Fruit fly (Drosophila melanogaster): ENCODE results near the gene CG5895.

Gene CG5895

DNA sequence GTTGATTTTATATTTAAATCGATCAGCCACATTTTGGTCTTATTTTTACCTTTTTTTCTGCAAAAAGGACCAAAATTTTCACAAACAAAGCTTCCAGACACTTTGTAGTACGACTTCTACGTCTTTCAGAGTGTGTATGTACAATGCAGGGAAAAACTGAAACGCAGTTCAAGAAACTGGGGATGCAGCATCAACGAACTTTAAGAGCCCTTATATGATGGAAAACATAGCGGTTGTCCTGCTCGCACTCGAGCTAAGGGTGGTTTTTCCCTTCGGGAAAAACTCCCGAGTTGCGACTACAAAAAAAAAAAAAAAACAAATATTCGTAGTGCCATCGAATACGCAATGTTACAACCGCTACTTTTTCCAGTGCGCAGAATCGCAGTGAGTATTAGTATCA is 5.1 kb downstream of the CG5895 start:
- no peak for TF ChIP-seq pan (optimal IDR thresholded peaks at IDR 0.05)
- TF ChIP-seq pan (GFP tag; optimal IDR thresholded peaks at IDR 0.05 in 1 of 2, IDR thresholded peaks at IDR 0.05 in 1 of 2): no peak
- TF ChIP-seq sc (optimal IDR thresholded peaks at IDR 0.05): no peak
- TF ChIP-seq sc (GFP tag; optimal IDR thresholded peaks at IDR 0.05): no peak
- no peak for TF ChIP-seq CG11560 (tag; IDR thresholded peaks at IDR 0.05)
- TF ChIP-seq pros (GFP tag; optimal IDR thresholded peaks at IDR 0.05): peak; percentile 76
- no peak for TF ChIP-seq gce (GFP tag; IDR thresholded peaks at IDR 0.05)
- peak; percentile 68; the same call in 1 of the 2 replicates for TF ChIP-seq seq (GFP tag; IDR thresholded peaks at IDR 0.05)
- no peak for TF ChIP-seq zen (tag; optimal IDR thresholded peaks at IDR 0.05)
- no peak for TF ChIP-seq Bdp1 (GFP tag; optimal IDR thresholded peaks at IDR 0.05)
- TF ChIP-seq gsb (GFP tag; IDR thresholded peaks at IDR 0.05): no peak
- TF ChIP-seq dan (GFP tag; IDR thresholded peaks at IDR 0.05): no peak
- no peak for TF ChIP-seq CG15601 (tag; optimal IDR thresholded peaks at IDR 0.05)
- no peak for TF ChIP-seq org-1 (GFP tag; optimal IDR thresholded peaks at IDR 0.05)
- TF ChIP-seq chinmo (GFP tag; IDR thresholded peaks at IDR 0.05; ENCODE audit: partially characterized antibody): no peak
- no peak for TF ChIP-seq HmgD (GFP tag; optimal IDR thresholded peaks at IDR 0.05)
- no peak for TF ChIP-seq PHDP (tag; optimal IDR thresholded peaks at IDR 0.05)
- peak; percentile 8 for TF ChIP-seq lilli (GFP tag; optimal IDR thresholded peaks at IDR 0.05)
- no peak for TF ChIP-seq CG14965 (GFP tag; optimal IDR thresholded peaks at IDR 0.05; ENCODE audit: borderline replicate concordance)
- no peak for TF ChIP-seq hth (optimal IDR thresholded peaks at IDR 0.05)
- TF ChIP-seq CG13287 (GFP tag; IDR thresholded peaks at IDR 0.05; ENCODE audit: partially characterized antibody): no peak
- TF ChIP-seq CG6854 (GFP tag; optimal IDR thresholded peaks at IDR 0.05): no peak
- TF ChIP-seq Stat92E (GFP tag; optimal IDR thresholded peaks at IDR 0.05): no peak
- no peak for TF ChIP-seq gro (GFP tag; optimal IDR thresholded peaks at IDR 0.05)
- no peak for TF ChIP-seq fru (optimal IDR thresholded peaks at IDR 0.05)
- no peak for TF ChIP-seq Atf3 (GFP tag; optimal IDR thresholded peaks at IDR 0.05)
- peak; percentile 88 for TF ChIP-seq CG13894 (tag; optimal IDR thresholded peaks at IDR 0.05)
- TF ChIP-seq CG10274 (GFP tag; optimal IDR thresholded peaks at IDR 0.05): no peak
- no peak for TF ChIP-seq Ravus (GFP tag; IDR thresholded peaks at IDR 0.05)
- peak; percentile 86 for TF ChIP-seq CG10321 (GFP tag; IDR thresholded peaks at IDR 0.05)
- no peak for TF ChIP-seq Lhr (GFP tag; optimal IDR thresholded peaks at IDR 0.05)
- TF ChIP-seq ash1 (GFP tag; optimal IDR thresholded peaks at IDR 0.05): no peak
- TF ChIP-seq CG13624 (GFP tag; optimal IDR thresholded peaks at IDR 0.05): peak; percentile 52
- TF ChIP-seq crc (GFP tag; optimal IDR thresholded peaks at IDR 0.05): no peak
- TF ChIP-seq HLHmδ (GFP tag; optimal IDR thresholded peaks at IDR 0.05): no peak
- TF ChIP-seq bab2 (GFP tag; optimal IDR thresholded peaks at IDR 0.05): no peak
- no peak for TF ChIP-seq sob (GFP tag; IDR thresholded peaks at IDR 0.05)
- no peak for TF ChIP-seq Ptx1 (GFP tag; IDR thresholded peaks at IDR 0.05)
- no peak for TF ChIP-seq nerfin-2 (GFP tag; IDR thresholded peaks at IDR 0.05; ENCODE audit: partially characterized antibody)
- no peak for TF ChIP-seq CG10959 (GFP tag; IDR thresholded peaks at IDR 0.05)
- TF ChIP-seq CG7928 (GFP tag; optimal IDR thresholded peaks at IDR 0.05): no peak
- no peak for TF ChIP-seq BtbVII (GFP tag; optimal IDR thresholded peaks at IDR 0.05)
- peak; percentile 4 for TF ChIP-seq oc (tag; optimal IDR thresholded peaks at IDR 0.05)
- TF ChIP-seq CG4854 (GFP tag; optimal IDR thresholded peaks at IDR 0.05): no peak
- no peak for TF ChIP-seq CG4424 (GFP tag; optimal IDR thresholded peaks at IDR 0.05)
- no peak for TF ChIP-seq gcm2 (GFP tag; optimal IDR thresholded peaks at IDR 0.05)
- TF ChIP-seq tio (GFP tag; optimal IDR thresholded peaks at IDR 0.05): no peak
- no peak for TF ChIP-seq CG30431 (GFP tag; optimal IDR thresholded peaks at IDR 0.05)
- no peak for TF ChIP-seq knrl (GFP tag; IDR thresholded peaks at IDR 0.05; ENCODE audit: partially characterized antibody)
- TF ChIP-seq YL-1 (GFP tag; optimal IDR thresholded peaks at IDR 0.05): no peak
- TF ChIP-seq CG6765 (GFP tag; optimal IDR thresholded peaks at IDR 0.05): no peak
- no peak for TF ChIP-seq pnt (GFP tag; optimal IDR thresholded peaks at IDR 0.05)
- no peak for TF ChIP-seq CG2116 (GFP tag; optimal IDR thresholded peaks at IDR 0.05)
